Fruit fly (Drosophila melanogaster): ENCODE data around the gene CG15864.

CG15864 gene

dm6 chr3R:8256040-8256439 is 7.8 kb downstream of the CG15864 start (continued):
- TF ChIP-seq maf-S (GFP tag; optimal IDR thresholded peaks at IDR 0.05) (no peak), CG4328 (GFP tag; optimal IDR thresholded peaks at IDR 0.05) (no peak), org-1 (GFP tag; optimal IDR thresholded peaks at IDR 0.05) (peak; percentile 11), chinmo (GFP tag; IDR thresholded peaks at IDR 0.05; ENCODE audit: partially characterized antibody) (no peak), gce (GFP tag; IDR thresholded peaks at IDR 0.05) (no peak), Neu2 (GFP tag; optimal IDR thresholded peaks at IDR 0.05; ENCODE audit: borderline replicate concordance) (no peak), run (tag; optimal IDR thresholded peaks at IDR 0.05) (no peak), dm (GFP tag; optimal IDR thresholded peaks at IDR 0.05) (no peak), wor (GFP tag; IDR thresholded peaks at IDR 0.05) (no peak), hth (optimal IDR thresholded peaks at IDR 0.05) (no peak), nerfin-1 (tag; optimal IDR thresholded peaks at IDR 0.05) (no peak), ara (GFP tag; IDR thresholded peaks at IDR 0.05) (no peak), klu (GFP tag; IDR thresholded peaks at IDR 0.05) (no peak), Atf-2 (GFP tag; optimal IDR thresholded peaks at IDR 0.05) (no peak), stwl (tag; optimal IDR thresholded peaks at IDR 0.05) (no peak), CG6683 (GFP tag; optimal IDR thresholded peaks at IDR 0.05) (no peak), Antp (GFP tag; optimal IDR thresholded peaks at IDR 0.05) (no peak), CG2199 (GFP tag; IDR thresholded peaks at IDR 0.05) (no peak), Dfd (GFP tag; optimal IDR thresholded peaks at IDR 0.05) (no peak), Mad (GFP tag; optimal IDR thresholded peaks at IDR 0.05) (no peak), CG33213 (GFP tag; optimal IDR thresholded peaks at IDR 0.05) (no peak), Sox102F (GFP tag; optimal IDR thresholded peaks at IDR 0.05) (peak; percentile 34), CG12391 (tag; optimal IDR thresholded peaks at IDR 0.05) (no peak), ATbp (GFP tag; optimal IDR thresholded peaks at IDR 0.05) (no peak), CG10267 (tag; optimal IDR thresholded peaks at IDR 0.05) (no peak), CG31224 (GFP tag; IDR thresholded peaks at IDR 0.05) (no peak), Kr (GFP tag; optimal IDR thresholded peaks at IDR 0.05) (no peak), MESR4 (GFP tag; optimal IDR thresholded peaks at IDR 0.05) (no peak), Dad (GFP tag; optimal IDR thresholded peaks at IDR 0.05) (no peak), CG16779 (GFP tag; IDR thresholded peaks at IDR 0.05) (no peak), Fer3 (tag; optimal IDR thresholded peaks at IDR 0.05) (peak; percentile 33), CG13775 (GFP tag; optimal IDR thresholded peaks at IDR 0.05) (no peak), gsb (GFP tag; IDR thresholded peaks at IDR 0.05) (peak; percentile 37; the same call in 1 of the 2 replicates), hkb (optimal IDR thresholded peaks at IDR 0.05) (no peak), hkb (GFP tag; IDR thresholded peaks at IDR 0.05) (no peak; the same call in 1 of the 2 replicates), onecut (GFP tag; IDR thresholded peaks at IDR 0.05) (no peak), ftz-f1 (GFP tag; optimal IDR thresholded peaks at IDR 0.05) (no peak), bowl (GFP tag; IDR thresholded peaks at IDR 0.05) (no peak), CG8944 (GFP tag; optimal IDR thresholded peaks at IDR 0.05) (no peak), CG17385 (GFP tag; optimal IDR thresholded peaks at IDR 0.05) (peak; percentile 25), sc (optimal IDR thresholded peaks at IDR 0.05) (no peak), sc (GFP tag; optimal IDR thresholded peaks at IDR 0.05) (no peak), bsh (GFP tag; optimal IDR thresholded peaks at IDR 0.05) (peak in 1 of 2 experiments; percentile 9), CG2202 (tag; optimal IDR thresholded peaks at IDR 0.05) (no peak), CG7357 (GFP tag; IDR thresholded peaks at IDR 0.05) (0 out of 3 replicates have a peak, but pooled peaks have one; percentile 31), Lim3 (GFP tag; IDR thresholded peaks at IDR 0.05) (no peak), dmrt11E (tag; optimal IDR thresholded peaks at IDR 0.05) (no peak), slp2 (GFP tag; optimal IDR thresholded peaks at IDR 0.05) (no peak), CG32772 (GFP tag; IDR thresholded peaks at IDR 0.05) (no peak), ab (GFP tag; optimal IDR thresholded peaks at IDR 0.05) (no peak), CG9817 (tag; optimal IDR thresholded peaks at IDR 0.05) (peak; percentile 26), CG9727 (GFP tag; optimal IDR thresholded peaks at IDR 0.05) (peak; percentile 23), CG8388 (GFP tag; optimal IDR thresholded peaks at IDR 0.05) (peak; percentile 7), CTCF (GFP tag; optimal IDR thresholded peaks at IDR 0.05) (no peak)
